Worm (Caenorhabditis elegans): ENCODE data around the gene F22F7.11.

DNA sequence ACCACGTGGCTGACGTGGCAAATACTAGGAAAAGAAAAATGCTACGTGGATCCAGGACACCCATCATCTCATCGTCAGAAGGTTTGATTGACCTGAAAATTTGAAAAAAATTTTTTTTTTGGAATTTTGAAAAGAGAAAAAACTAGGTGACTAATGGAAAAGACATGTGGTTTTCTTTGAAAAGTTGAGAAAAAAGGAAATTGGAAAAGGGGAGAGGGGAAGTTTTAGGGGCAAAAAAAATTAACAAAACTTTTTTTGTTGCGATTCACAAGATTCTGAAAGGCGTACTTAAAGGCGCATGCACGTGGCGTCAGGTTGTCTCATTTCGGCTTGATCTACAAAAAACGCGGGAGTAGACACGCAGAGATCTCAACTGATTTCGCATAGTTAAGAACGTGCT is 46.8 kb upstream of the F22F7.11 start, which contains the start of gene Y40B10A.9:
- TF ChIP-seq aptf-3 (GFP tag; IDR thresholded peaks at IDR 0.05) (no peak), lsy-27 (tag; optimal IDR thresholded peaks at IDR 0.05; ENCODE audit: borderline replicate concordance, insufficient read depth) (no peak), snpc-4 (GFP tag; optimal IDR thresholded peaks at IDR 0.05) (no peak), snpc-4 (tag; optimal IDR thresholded peaks at IDR 0.05) (no peak), unc-62 (GFP tag; optimal IDR thresholded peaks at IDR 0.05) (no peak), pha-4 (tag; optimal IDR thresholded peaks at IDR 0.05) (no peak), atf-7 (tag; optimal IDR thresholded peaks at IDR 0.05) (no peak), Y53F4B.3 (GFP tag; IDR thresholded peaks at IDR 0.05) (no peak), ekl-4 (GFP tag; IDR thresholded peaks at IDR 0.05) (no peak), unc-130 (GFP tag; optimal IDR thresholded peaks at IDR 0.05) (no peak), dpl-1 (GFP tag; optimal IDR thresholded peaks at IDR 0.05) (no peak), let-526 (GFP tag; IDR thresholded peaks at IDR 0.05) (no peak), F33H1.4 (GFP tag; IDR thresholded peaks at IDR 0.05) (no peak)
